Worm (Caenorhabditis elegans) whole organism, L3 larva: ENCODE results near the gene grl-23.

ENCODE experiments used
- ama-1 ChIP-seq: fragments of 150-350 bp; optimal IDR thresholded peaks from 2 replicates; lab custom pipeline; 2018
- ceh-9 ChIP-seq: sonication (generic microtip); optimal IDR thresholded peaks from 2 replicates; lab custom pipeline; 2018; ENCODE audit warnings: missing biosample characterization, missing genetic modification characterization
- eor-1 ChIP-seq, 2 experiments: fragments of 150-350 bp; optimal IDR thresholded peaks; 2 replicates each; lab custom pipeline; 2014 to 2018; ENCODE audit warnings: missing biosample characterization in 2 of 2, missing genetic modification characterization in 2 of 2
- nhr-11 ChIP-seq: fragments of 150-350 bp; optimal IDR thresholded peaks from 2 replicates; lab custom pipeline; 2014; ENCODE audit warnings: missing biosample characterization, missing genetic modification characterization
- nhr-12 ChIP-seq: fragments of 150-350 bp; optimal IDR thresholded peaks from 2 replicates; lab custom pipeline; 2014; ENCODE audit warnings: missing biosample characterization, missing genetic modification characterization
- nhr-25 ChIP-seq: sonication (generic microtip); optimal IDR thresholded peaks from 2 replicates; lab custom pipeline; 2017; ENCODE audit warnings: missing biosample characterization, missing genetic modification characterization
- nhr-28 ChIP-seq: fragments of 150-350 bp; optimal IDR thresholded peaks from 2 replicates; lab custom pipeline; 2014; ENCODE audit warnings: missing biosample characterization, missing genetic modification characterization
- skn-1 ChIP-seq: fragments of 150-350 bp; optimal IDR thresholded peaks from 2 replicates; lab custom pipeline; 2014; ENCODE audit warnings: missing biosample characterization, missing genetic modification characterization
- snpc-4 ChIP-seq: fragments of 150-350 bp; optimal IDR thresholded peaks from 2 replicates; lab custom pipeline; 2014; ENCODE audit warnings: missing biosample characterization, missing genetic modification characterization
- tbx-2 ChIP-seq: sonication (generic microtip); optimal IDR thresholded peaks from 2 replicates; lab custom pipeline; 2016; ENCODE audit warnings: mild to moderate bottlenecking, missing genetic modification characterization, missing compliant biosample characterization
- ztf-11 ChIP-seq: fragments of 150-350 bp; optimal IDR thresholded peaks from 2 replicates; lab custom pipeline; 2014; ENCODE audit warnings: missing biosample characterization, missing genetic modification characterization

- TF ChIP-seq ceh-9 (no peak), tbx-2 (tag; lab: Kevin White, UChicago) (no peak), nhr-12 (tag; lab: Kevin White, UChicago) (no peak), nhr-25 (tag; lab: Kevin White, UChicago) (no peak), nhr-28 (tag; lab: Kevin White, UChicago) (no peak), snpc-4 (tag; lab: Kevin White, UChicago) (no peak), nhr-11 (tag; lab: Kevin White, UChicago) (no peak), ztf-11 (no peak), eor-1 (tag; optimal IDR thresholded peaks at IDR 0.05; lab: Kevin White, UChicago) (no peak), skn-1 (tag; lab: Kevin White, UChicago) (no peak), ama-1 (lab: Kevin White, UChicago) (no peak)
These were observed 10.1 kb upstream of the grl-23 start for ce11 chrV:12586793-12587192.
